Fruit fly (Drosophila melanogaster) whole organism, prepupa: ENCODE data around the gene CG17221.

Experiments used
- Blimp-1 ChIP-seq: fragments of 200-800 bp; sonication (Bioruptor generic); optimal IDR thresholded peaks from 3 replicates; lab custom pipeline; 2017; ENCODE audit warnings: missing biosample characterization, missing genetic modification characterization, mild to moderate bottlenecking, moderate library complexity, missing genetic modification reagents
- CG10631 ChIP-seq: fragments of 200-800 bp; sonication (Bioruptor generic); optimal IDR thresholded peaks from 2 replicates; lab custom pipeline; 2016; ENCODE audit warnings: missing biosample characterization, missing genetic modification characterization
- CG10669 ChIP-seq: fragments of 200-800 bp; sonication (Bioruptor generic); optimal IDR thresholded peaks from 3 replicates; lab custom pipeline; 2018; ENCODE audit warnings: missing biosample characterization, mild to moderate bottlenecking, missing genetic modification characterization, moderate library complexity
- CG11294 ChIP-seq: fragments of 200-800 bp; sonication (Bioruptor generic); IDR thresholded peaks from 2 replicates; pipeline ENCODE4 v1.3.6; 2022; ENCODE audit warnings: missing biosample characterization, missing genetic modification characterization
- CG11762 ChIP-seq: fragments of 200-800 bp; sonication (Bioruptor generic); optimal IDR thresholded peaks from 3 replicates; lab custom pipeline; 2016; ENCODE audit warnings: missing biosample characterization, missing genetic modification characterization; ENCODE audit not compliant: insufficient read depth
- CG11902 ChIP-seq: fragments of 200-800 bp; sonication (Bioruptor generic); optimal IDR thresholded peaks from 3 replicates; lab custom pipeline; 2016; ENCODE audit warnings: missing biosample characterization, missing genetic modification characterization
- CG15336 ChIP-seq: fragments of 200-800 bp; sonication (Bioruptor generic); IDR thresholded peaks from 2 replicates; pipeline ENCODE4 v1.3.6; 2022; ENCODE audit warnings: missing biosample characterization, missing genetic modification characterization
- CG1621 ChIP-seq: fragments of 200-800 bp; sonication (Bioruptor generic); optimal IDR thresholded peaks from 3 replicates; lab custom pipeline; 2018; ENCODE audit warnings: missing biosample characterization, mild to moderate bottlenecking, missing genetic modification characterization
- CG16779 ChIP-seq: fragments of 200-800 bp; sonication (Bioruptor generic); optimal IDR thresholded peaks from 3 replicates; lab custom pipeline; 2017; ENCODE audit warnings: missing biosample characterization, mild to moderate bottlenecking, missing genetic modification characterization
- CG3032 ChIP-seq: fragments of 200-800 bp; optimal IDR thresholded peaks from 2 replicates; lab custom pipeline; 2019; ENCODE audit warnings: missing biosample characterization, mild to moderate bottlenecking, missing genetic modification characterization, moderate library complexity
- CG31627 ChIP-seq: fragments of 200-800 bp; sonication (Bioruptor generic); optimal IDR thresholded peaks from 3 replicates; lab custom pipeline; 2016; ENCODE audit warnings: missing biosample characterization, missing genetic modification characterization
- CG32006 ChIP-seq: fragments of 200-800 bp; sonication (Bioruptor generic); optimal IDR thresholded peaks from 3 replicates; lab custom pipeline; 2017; ENCODE audit warnings: missing biosample characterization, mild to moderate bottlenecking, missing genetic modification characterization
- CG3919 ChIP-seq: fragments of 200-800 bp; sonication (Bioruptor generic); optimal IDR thresholded peaks from 3 replicates; lab custom pipeline; 2016; ENCODE audit warnings: missing biosample characterization, missing genetic modification characterization
- CG4318 ChIP-seq: fragments of 200-800 bp; sonication (Bioruptor generic); optimal IDR thresholded peaks from 3 replicates; lab custom pipeline; 2017; ENCODE audit warnings: missing biosample characterization, mild to moderate bottlenecking, missing genetic modification characterization
- CG6163 ChIP-seq: fragments of 200-800 bp; sonication (Bioruptor generic); IDR thresholded peaks from 3 replicates; pipeline ENCODE4 v1.3.6; 2022; ENCODE audit warnings: missing biosample characterization, missing genetic modification characterization
- CG6276 ChIP-seq: fragments of 200-800 bp; sonication (Bioruptor generic); optimal IDR thresholded peaks from 2 replicates; lab custom pipeline; 2017; ENCODE audit warnings: missing biosample characterization, mild to moderate bottlenecking, missing genetic modification characterization
- CG6792 ChIP-seq: fragments of 200-800 bp; sonication (Bioruptor generic); optimal IDR thresholded peaks from 3 replicates; lab custom pipeline; 2016; ENCODE audit warnings: missing biosample characterization, missing genetic modification characterization
- CG6808 ChIP-seq: fragments of 200-800 bp; sonication (Bioruptor generic); optimal IDR thresholded peaks from 3 replicates; lab custom pipeline; 2017; ENCODE audit warnings: missing biosample characterization, missing genetic modification characterization, mild to moderate bottlenecking, moderate library complexity, missing genetic modification reagents
- CG6854 ChIP-seq: fragments of 200-800 bp; sonication (Bioruptor generic); optimal IDR thresholded peaks from 2 replicates; lab custom pipeline; 2017; ENCODE audit warnings: missing biosample characterization, mild to moderate bottlenecking, missing genetic modification characterization
- CG7368 ChIP-seq: fragments of 200-800 bp; sonication (Bioruptor generic); optimal IDR thresholded peaks from 3 replicates; lab custom pipeline; 2016; ENCODE audit warnings: missing biosample characterization, missing genetic modification characterization
- CG8119 ChIP-seq: fragments of 200-800 bp; sonication (Bioruptor generic); IDR thresholded peaks from 3 replicates; pipeline ENCODE4 v1.3.6; 2022; ENCODE audit warnings: missing biosample characterization, missing genetic modification characterization
- CG8319 ChIP-seq: fragments of 200-800 bp; sonication (Bioruptor generic); optimal IDR thresholded peaks from 3 replicates; lab custom pipeline; 2016; ENCODE audit warnings: missing biosample characterization, missing genetic modification characterization
- CG8632 ChIP-seq: fragments of 200-800 bp; sonication (Bioruptor generic); optimal IDR thresholded peaks from 3 replicates; lab custom pipeline; 2016; ENCODE audit warnings: missing biosample characterization, missing genetic modification characterization
- Eip78C ChIP-seq: fragments of 200-800 bp; sonication (Bioruptor generic); peaks from one replicate; lab custom pipeline; 2016; ENCODE audit warnings: missing biosample characterization, missing genetic modification characterization
- Eip93F ChIP-seq: fragments of 200-800 bp; sonication (Bioruptor generic); optimal IDR thresholded peaks from 2 replicates; lab custom pipeline; 2016; ENCODE audit warnings: missing biosample characterization, mild to moderate bottlenecking, missing genetic modification characterization
- Ets21C ChIP-seq: fragments of 200-800 bp; sonication (Bioruptor generic); optimal IDR thresholded peaks from 3 replicates; lab custom pipeline; 2016; ENCODE audit warnings: missing biosample characterization, missing genetic modification characterization
- Hr38 ChIP-seq: sonication (Bioruptor generic); optimal IDR thresholded peaks from 2 replicates; lab custom pipeline; 2016; ENCODE audit warnings: missing biosample characterization, missing genetic modification characterization
- Hr39 ChIP-seq: fragments of 200-800 bp; sonication (Bioruptor generic); optimal IDR thresholded peaks from 2 replicates; lab custom pipeline; 2016; ENCODE audit warnings: missing biosample characterization, missing genetic modification characterization
- Hr4 ChIP-seq: fragments of 200-800 bp; sonication (Bioruptor generic); optimal IDR thresholded peaks from 3 replicates; lab custom pipeline; 2016; ENCODE audit warnings: missing biosample characterization, missing genetic modification characterization
- Lpt ChIP-seq: fragments of 200-800 bp; sonication (Bioruptor generic); optimal IDR thresholded peaks from 3 replicates; lab custom pipeline; 2016; ENCODE audit warnings: missing biosample characterization, missing genetic modification characterization
- Met ChIP-seq: fragments of 200-800 bp; sonication (Bioruptor generic); optimal IDR thresholded peaks from 3 replicates; lab custom pipeline; 2016; ENCODE audit warnings: missing biosample characterization, missing genetic modification characterization
- OdsH ChIP-seq: fragments of 200-800 bp; sonication (Bioruptor generic); optimal IDR thresholded peaks from 3 replicates; lab custom pipeline; 2016; ENCODE audit warnings: missing biosample characterization, missing genetic modification characterization
- Sox15 ChIP-seq: fragments of 200-800 bp; sonication (Bioruptor generic); optimal IDR thresholded peaks from 3 replicates; lab custom pipeline; 2016; ENCODE audit warnings: missing biosample characterization, missing genetic modification characterization
- achi ChIP-seq: fragments of 200-800 bp; sonication (Bioruptor generic); optimal IDR thresholded peaks from 3 replicates; lab custom pipeline; 2016; ENCODE audit warnings: missing biosample characterization, missing genetic modification characterization
- dac ChIP-seq: fragments of 200-800 bp; sonication (Bioruptor generic); optimal IDR thresholded peaks from 2 replicates; lab custom pipeline; 2017; ENCODE audit warnings: missing biosample characterization, mild to moderate bottlenecking, missing genetic modification characterization
- dsx ChIP-seq: fragments of 200-800 bp; optimal IDR thresholded peaks from 3 replicates; lab custom pipeline; 2019; ENCODE audit warnings: missing biosample characterization, mild to moderate bottlenecking, missing genetic modification characterization, moderate library complexity; ENCODE audit not compliant: poor library complexity, severe bottlenecking
- esn ChIP-seq: fragments of 200-800 bp; sonication (Bioruptor generic); optimal IDR thresholded peaks from 2 replicates; lab custom pipeline; 2016; ENCODE audit warnings: missing biosample characterization, mild to moderate bottlenecking, missing genetic modification characterization, moderate library complexity
- fd59A ChIP-seq: fragments of 200-800 bp; sonication (Bioruptor generic); optimal IDR thresholded peaks from 2 replicates; lab custom pipeline; 2017; ENCODE audit warnings: missing biosample characterization, mild to moderate bottlenecking, missing genetic modification characterization, missing genetic modification reagents
- fd85E ChIP-seq: fragments of 200-800 bp; sonication (Bioruptor generic); optimal IDR thresholded peaks from 3 replicates; lab custom pipeline; 2016; ENCODE audit warnings: missing biosample characterization, missing genetic modification characterization
- fkh ChIP-seq: fragments of 200-800 bp; sonication (Bioruptor generic); optimal IDR thresholded peaks from 3 replicates; lab custom pipeline; 2017; ENCODE audit warnings: missing biosample characterization, mild to moderate bottlenecking, missing genetic modification characterization, moderate library complexity
- lz ChIP-seq: fragments of 200-800 bp; sonication (Bioruptor generic); optimal IDR thresholded peaks from 3 replicates; lab custom pipeline; 2016; ENCODE audit warnings: missing biosample characterization, missing genetic modification characterization
- net ChIP-seq: fragments of 200-800 bp; sonication (Bioruptor generic); optimal IDR thresholded peaks from 3 replicates; lab custom pipeline; 2016; ENCODE audit warnings: missing biosample characterization, missing genetic modification characterization
- pdm3 ChIP-seq: fragments of 200-800 bp; sonication (Bioruptor generic); optimal IDR thresholded peaks from 3 replicates; lab custom pipeline; 2016; ENCODE audit warnings: missing biosample characterization, missing genetic modification characterization
- salr ChIP-seq, 2 experiments: fragments of 200-800 bp; sonication (Bioruptor generic); optimal IDR thresholded peaks; 3 replicates each; lab custom pipeline; 2016 to 2018; ENCODE audit warnings: missing biosample characterization in 2 of 2, missing genetic modification characterization in 2 of 2, mild to moderate bottlenecking in 1 of 2
- spab ChIP-seq: fragments of 200-800 bp; sonication (Bioruptor generic); optimal IDR thresholded peaks from 2 replicates; lab custom pipeline; 2017; ENCODE audit warnings: missing biosample characterization, mild to moderate bottlenecking, missing genetic modification characterization, missing genetic modification reagents
- ss ChIP-seq, 2 experiments: fragments of 200-800 bp; sonication (Bioruptor generic); optimal IDR thresholded peaks; 2 replicates in 1 of 2; 3 replicates in 1 of 2; lab custom pipeline; 2017 to 2018; ENCODE audit warnings: mild to moderate bottlenecking in 2 of 2, missing biosample characterization in 2 of 2, missing genetic modification characterization in 2 of 2, moderate library complexity in 1 of 2
- svp ChIP-seq: fragments of 200-800 bp; sonication (Bioruptor generic); peaks from one replicate; lab custom pipeline; 2016; ENCODE audit warnings: missing biosample characterization, missing genetic modification characterization
- vri ChIP-seq: fragments of 200-800 bp; sonication (Bioruptor generic); optimal IDR thresholded peaks from 3 replicates; lab custom pipeline; 2016; ENCODE audit warnings: missing biosample characterization, mild to moderate bottlenecking, missing genetic modification characterization

CG17221 gene

DNA sequence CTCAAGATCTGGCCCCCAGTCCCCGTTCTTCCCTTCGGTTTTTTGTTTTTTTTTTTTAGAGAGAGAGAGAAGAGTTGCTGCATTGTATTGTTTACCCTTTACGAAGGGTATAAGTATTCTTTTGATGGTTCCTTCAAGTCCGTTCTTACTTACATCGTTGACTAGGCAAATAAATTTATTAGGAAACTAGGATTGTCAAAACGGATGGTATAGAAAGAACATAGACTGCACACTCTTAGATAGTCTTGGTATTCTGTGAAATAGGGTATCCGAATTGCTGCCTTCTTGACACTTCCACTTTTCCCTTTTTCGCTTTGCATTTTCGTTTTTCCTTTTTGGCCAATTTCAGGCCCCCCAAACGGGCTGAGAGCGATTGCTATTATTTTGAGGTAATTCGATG lies 28.3 kb upstream of the CG17221 start (continued):
- TF ChIP-seq Eip93F (peak; percentile 50), achi (GFP tag; lab: Kevin White, UChicago) (peak; percentile 78), CG6854 (GFP tag; lab: Kevin White, UChicago) (peak; percentile 63), Hr38 (GFP tag; lab: Kevin White, UChicago) (no peak), CG11294 (GFP tag; lab: Robert Waterston, UW) (no peak), CG10669 (GFP tag; lab: Kevin White, UChicago) (peak; percentile 74), salr (GFP tag; optimal IDR thresholded peaks at IDR 0.05; lab: Kevin White, UChicago) (peak; percentile 27 to 68), OdsH (GFP tag; lab: Kevin White, UChicago) (peak; percentile 77), CG4318 (no peak), Hr4 (peak; percentile 1), dac (GFP tag; lab: Kevin White, UChicago) (no peak), CG8319 (GFP tag; lab: Kevin White, UChicago) (peak; percentile 65), CG7368 (GFP tag; lab: Kevin White, UChicago) (peak; percentile 76), spab (GFP tag; lab: Kevin White, UChicago) (peak; percentile 61), esn (GFP tag; lab: Kevin White, UChicago) (peak; percentile 90)
- TF ChIP-seq, all 60 proteins: peak for 53

DNA sequence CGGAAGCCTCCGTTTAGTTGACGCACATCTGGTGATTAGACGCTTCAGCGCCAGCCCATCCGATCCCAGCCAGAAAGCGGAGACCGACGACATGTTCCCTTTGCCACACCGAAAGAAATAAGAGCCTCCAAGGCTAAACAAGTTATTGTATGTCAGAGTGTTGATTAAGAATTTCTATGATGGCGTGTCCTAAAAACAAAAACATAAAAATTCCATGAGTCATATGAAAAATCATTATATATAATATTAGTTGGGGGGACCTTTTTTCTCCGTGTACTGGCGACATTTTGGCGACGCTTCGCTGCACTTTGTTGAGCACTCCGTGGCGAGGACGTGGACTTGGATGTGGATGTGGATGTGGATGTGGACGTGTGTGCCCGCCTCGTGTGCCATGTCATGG lies 27.0 kb upstream of the CG17221 start:
- TF ChIP-seq Hr38 (GFP tag; lab: Kevin White, UChicago) (no peak), Lpt (GFP tag; lab: Kevin White, UChicago) (peak; percentile 71), CG16779 (tag; lab: Kevin White, UChicago) (peak; percentile 18), CG8119 (GFP tag; lab: Robert Waterston, UW) (peak; percentile 76), Blimp-1 (GFP tag; lab: Kevin White, UChicago) (no peak), CG32006 (GFP tag; lab: Kevin White, UChicago) (peak; percentile 86), CG3032 (tag; lab: Kevin White, UChicago) (peak; percentile 33), CG11902 (no peak), CG15336 (GFP tag; lab: Robert Waterston, UW) (peak; percentile 70), Ets21C (no peak), Eip78C (GFP tag; lab: Kevin White, UChicago) (peak; percentile 86), fkh (GFP tag; lab: Kevin White, UChicago) (no peak), net (GFP tag; lab: Kevin White, UChicago) (peak; percentile 67), spab (GFP tag; lab: Kevin White, UChicago) (no peak), OdsH (GFP tag; lab: Kevin White, UChicago) (no peak), Hr39 (GFP tag; lab: Kevin White, UChicago) (peak; percentile 48), achi (GFP tag; lab: Kevin White, UChicago) (peak; percentile 58), CG6792 (GFP tag; lab: Kevin White, UChicago) (peak; percentile 37), CG8632 (GFP tag; lab: Kevin White, UChicago) (peak; percentile 42), lz (GFP tag; lab: Kevin White, UChicago) (peak; percentile 43), fd59A (GFP tag; lab: Kevin White, UChicago) (peak; percentile 27), CG31627 (GFP tag; lab: Kevin White, UChicago) (peak; percentile 37), dsx (GFP tag; lab: Kevin White, UChicago) (peak; percentile 38), Eip93F (no peak), CG11294 (GFP tag; lab: Robert Waterston, UW) (peak; percentile 62; the same call in 1 of the 2 replicates), CG6854 (GFP tag; lab: Kevin White, UChicago) (no peak), Met (GFP tag; lab: Kevin White, UChicago) (no peak), CG6808 (GFP tag; lab: Kevin White, UChicago) (no peak), CG7368 (GFP tag; lab: Kevin White, UChicago) (no peak), CG11762 (GFP tag; lab: Kevin White, UChicago) (peak; percentile 37), fd85E (no peak), CG1621 (tag; lab: Kevin White, UChicago) (peak; percentile 21), Sox15 (no peak), CG10631 (GFP tag; lab: Kevin White, UChicago) (no peak), Hr4 (peak; percentile 83), CG6276 (GFP tag; lab: Kevin White, UChicago) (peak; percentile 72), pdm3 (GFP tag; lab: Kevin White, UChicago) (peak; percentile 62), ss (GFP tag; optimal IDR thresholded peaks at IDR 0.05; lab: Kevin White, UChicago) (peak in 1 of 2 experiments; percentile 9), CG6163 (GFP tag; lab: Robert Waterston, UW) (peak; percentile 89), dac (GFP tag; lab: Kevin White, UChicago) (peak; percentile 42), CG3919 (peak; percentile 70), esn (GFP tag; lab: Kevin White, UChicago) (peak; percentile 53), vri (GFP tag; lab: Kevin White, UChicago) (peak; percentile 12), svp (GFP tag; lab: Kevin White, UChicago) (peak; percentile 42)
